Worm (Caenorhabditis elegans) whole organism, mixed stage, embryonic: Measurements from ENCODE around the gene dop-2.

Source experiments
- elt-1 ChIP-seq: sonication (generic microtip); optimal IDR thresholded peaks from 2 replicates; lab custom pipeline; 2017; ENCODE audit warnings: missing genetic modification characterization, mild to moderate bottlenecking, missing compliant biosample characterization, antibody characterized with exemption, moderate library complexity, borderline replicate concordance; ENCODE audit not compliant: insufficient read depth
- nhr-12 ChIP-seq: fragments of 150-350 bp; optimal IDR thresholded peaks from 2 replicates; lab custom pipeline; 2014; ENCODE audit warnings: missing biosample characterization, missing genetic modification characterization
- sem-2 ChIP-seq: fragments of 200-800 bp; sonication (Bioruptor generic); optimal IDR thresholded peaks from 2 replicates; lab custom pipeline; 2018; ENCODE audit warnings: mild to moderate bottlenecking, missing genetic modification characterization, missing compliant biosample characterization
- snpc-4 ChIP-seq: fragments of 150-350 bp; optimal IDR thresholded peaks from 2 replicates; lab custom pipeline; 2014; ENCODE audit warnings: missing biosample characterization, missing genetic modification characterization
- ztf-11 ChIP-seq: fragments of 150-350 bp; optimal IDR thresholded peaks from 2 replicates; lab custom pipeline; 2014; ENCODE audit warnings: missing biosample characterization, missing genetic modification characterization

DNA sequence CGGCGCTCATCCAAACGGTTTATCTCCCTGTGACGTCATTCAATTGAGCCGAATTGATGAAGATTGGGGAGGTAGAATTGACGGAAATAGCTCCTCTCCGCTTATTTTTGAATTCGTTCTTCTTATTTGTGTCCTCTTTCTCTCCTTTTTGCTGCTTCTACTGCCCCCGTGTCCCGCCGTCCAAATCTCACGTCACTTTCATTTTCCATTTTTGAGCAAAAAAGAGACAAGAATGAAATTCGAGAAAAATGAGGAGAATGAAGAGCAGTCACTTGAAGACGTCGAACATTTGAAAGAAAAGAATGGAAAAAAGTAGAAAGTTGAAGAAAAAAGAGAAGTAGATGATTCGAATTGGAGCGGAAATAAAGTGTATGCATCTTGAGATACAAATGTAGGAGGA lies 44.8 kb upstream of the dop-2 start:
- no peak for TF ChIP-seq ztf-11 (tag; lab: Kevin White, UChicago)
- no peak for TF ChIP-seq snpc-4 (tag; lab: Kevin White, UChicago)
- TF ChIP-seq elt-1 (tag; lab: Kevin White, UChicago): no peak
- no peak for TF ChIP-seq sem-2
- no peak for TF ChIP-seq nhr-12 (tag; lab: Kevin White, UChicago)
